Worm (Caenorhabditis elegans): ENCODE data around the gene fbxb-72.

The fbxb-72 gene

ce11 chrV:726573-727483, 3.1 kb upstream of the fbxb-72 start:
- TF ChIP-seq ceh-28 (tag; optimal IDR thresholded peaks at IDR 0.05) (no peak), nhr-11 (tag; optimal IDR thresholded peaks at IDR 0.05) (no peak), skn-1 (tag; optimal IDR thresholded peaks at IDR 0.05) (no peak), nhr-28 (tag; optimal IDR thresholded peaks at IDR 0.05) (no peak), R02D3.7 (tag; optimal IDR thresholded peaks at IDR 0.05) (no peak), egl-27 (tag; optimal IDR thresholded peaks at IDR 0.05) (no peak), lin-39 (tag; optimal IDR thresholded peaks at IDR 0.05) (no peak), elt-2 (tag; optimal IDR thresholded peaks at IDR 0.05) (peak; percentile 13), nhr-12 (tag; optimal IDR thresholded peaks at IDR 0.05) (no peak), hmg-11 (tag; optimal IDR thresholded peaks at IDR 0.05) (no peak), nfya-1 (tag; optimal IDR thresholded peaks at IDR 0.05; ENCODE audit: insufficient read depth) (no peak), aly-2 (tag; optimal IDR thresholded peaks at IDR 0.05) (no peak), sea-2 (GFP tag; optimal IDR thresholded peaks at IDR 0.05) (no peak), nhr-43 (tag; optimal IDR thresholded peaks at IDR 0.05; ENCODE audit: poor library complexity, severe bottlenecking) (peak; percentile 56), daf-12 (tag; optimal IDR thresholded peaks at IDR 0.05) (no peak), mml-1 (tag; optimal IDR thresholded peaks at IDR 0.05) (no peak), pqm-1 (tag; optimal IDR thresholded peaks at IDR 0.05) (peak; percentile 17), fkh-2 (tag; optimal IDR thresholded peaks at IDR 0.05) (no peak), elt-1 (tag; optimal IDR thresholded peaks at IDR 0.05) (no peak), eor-1 (tag; optimal IDR thresholded peaks at IDR 0.05) (no peak), fos-1 (tag; optimal IDR thresholded peaks at IDR 0.05) (no peak), pha-4 (tag; optimal IDR thresholded peaks at IDR 0.05) (no peak), nhr-23 (tag; optimal IDR thresholded peaks at IDR 0.05) (no peak), egl-5 (tag; optimal IDR thresholded peaks at IDR 0.05) (peak; percentile 35), nhr-25 (tag; optimal IDR thresholded peaks at IDR 0.05) (peak; percentile 25), nhr-67 (tag; optimal IDR thresholded peaks at IDR 0.05) (no peak), ceh-82 (tag; optimal IDR thresholded peaks at IDR 0.05) (no peak), fkh-10 (GFP tag; optimal IDR thresholded peaks at IDR 0.05) (no peak), tbx-2 (tag; optimal IDR thresholded peaks at IDR 0.05) (no peak), jun-1 (tag; optimal IDR thresholded peaks at IDR 0.05) (no peak), unc-39 (tag; optimal IDR thresholded peaks at IDR 0.05) (no peak), zag-1 (tag; optimal IDR thresholded peaks at IDR 0.05) (no peak), nhr-76 (tag; optimal IDR thresholded peaks at IDR 0.05) (no peak), lsy-12 (tag; optimal IDR thresholded peaks at IDR 0.05) (no peak), nhr-77 (tag; optimal IDR thresholded peaks at IDR 0.05) (no peak), ZK546.5 (tag; optimal IDR thresholded peaks at IDR 0.05) (no peak), unc-62 (GFP tag; optimal IDR thresholded peaks at IDR 0.05) (no peak), ztf-11 (tag; optimal IDR thresholded peaks at IDR 0.05) (no peak), elt-3 (tag; optimal IDR thresholded peaks at IDR 0.05) (peak in 1 of 3 experiments; percentile 5), ama-1 (optimal IDR thresholded peaks at IDR 0.05) (peak; percentile 95), nhr-237 (tag; optimal IDR thresholded peaks at IDR 0.05) (no peak)

DNA sequence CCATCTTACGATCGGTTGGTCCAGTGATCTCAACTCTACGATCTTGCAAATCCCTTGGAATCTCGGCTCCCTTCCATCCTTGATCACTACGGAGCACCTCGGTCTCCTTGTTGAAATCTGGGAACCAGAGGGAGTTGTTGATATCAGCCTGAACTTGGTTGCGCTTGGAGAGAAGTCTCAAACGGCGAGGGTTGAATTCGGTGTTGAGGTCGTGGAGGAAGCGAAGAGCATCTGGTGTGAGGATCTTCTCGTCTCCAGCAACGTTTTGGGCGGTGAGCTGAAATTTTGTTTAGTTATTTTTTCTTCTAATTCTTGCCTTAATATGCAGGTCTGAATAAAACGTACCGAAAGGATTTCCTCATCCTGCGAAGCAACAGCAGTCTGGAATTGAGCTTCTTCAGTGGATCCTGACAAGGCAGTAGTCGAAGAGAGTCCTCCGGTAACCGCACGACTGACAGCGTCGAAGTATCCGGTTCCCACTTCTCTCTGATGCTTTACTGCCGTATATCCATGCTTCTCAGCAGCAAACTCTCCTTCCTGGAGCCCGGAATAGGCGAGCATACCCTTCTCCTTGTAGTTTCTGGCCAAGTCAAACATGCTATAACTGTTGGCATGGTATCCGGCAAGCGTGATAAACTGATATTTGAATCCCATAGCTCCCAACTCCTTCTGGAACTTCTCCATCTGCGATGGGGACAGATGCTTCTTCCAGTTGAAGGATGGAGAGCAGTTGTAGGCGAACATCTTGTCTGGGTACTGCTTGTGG, 2.2 kb upstream of the fbxb-72 start:
- TF ChIP-seq nhr-43 (tag; optimal IDR thresholded peaks at IDR 0.05; ENCODE audit: poor library complexity, severe bottlenecking) (peak; percentile 24), nhr-25 (tag; optimal IDR thresholded peaks at IDR 0.05) (peak; percentile 2), ama-1 (optimal IDR thresholded peaks at IDR 0.05) (peak; percentile 82), elt-3 (tag; optimal IDR thresholded peaks at IDR 0.05) (peak in 1 of 3 experiments; percentile 53), lin-39 (tag; optimal IDR thresholded peaks at IDR 0.05) (peak; percentile 38), R02D3.7 (tag; optimal IDR thresholded peaks at IDR 0.05) (no peak), ceh-28 (tag; optimal IDR thresholded peaks at IDR 0.05) (no peak), nhr-23 (tag; optimal IDR thresholded peaks at IDR 0.05) (peak; percentile 5), nfya-1 (tag; optimal IDR thresholded peaks at IDR 0.05; ENCODE audit: insufficient read depth) (peak; percentile 18)

Data from whole organism, L3 larva.